Worm (Caenorhabditis elegans) whole organism, young adult: ENCODE measurements around the gene F01F1.2.

Experiments
- B0261.1 ChIP-seq: sonication (generic microtip); optimal IDR thresholded peaks from 2 replicates; lab custom pipeline; 2016; ENCODE audit warnings: mild to moderate bottlenecking, missing genetic modification characterization, moderate library complexity, missing compliant biosample characterization
- B0336.3 ChIP-seq: fragments of 200-800 bp; sonication (Bioruptor generic); IDR thresholded peaks from 2 replicates; pipeline ENCODE4 v1.3.6; 2022; ENCODE audit warnings: missing genetic modification characterization, missing compliant biosample characterization
- C06A6.2 ChIP-seq: fragments of 200-800 bp; sonication (Bioruptor generic); conservative IDR thresholded peaks from 2 replicates; pipeline ENCODE4 v1.3.6; 2022; ENCODE audit warnings: missing genetic modification characterization, missing compliant biosample characterization
- C17E4.6 ChIP-seq: fragments of 200-800 bp; sonication (Bioruptor generic); IDR thresholded peaks from 2 replicates; pipeline ENCODE4 v1.3.6; 2022; ENCODE audit warnings: missing genetic modification reagents, missing genetic modification characterization, missing compliant biosample characterization
- F10E7.11 ChIP-seq: sonication (generic microtip); optimal IDR thresholded peaks from 2 replicates; lab custom pipeline; 2017; ENCODE audit warnings: mild to moderate bottlenecking, missing genetic modification characterization, moderate library complexity, missing compliant biosample characterization
- F33H1.4 ChIP-seq: fragments of 200-800 bp; sonication (Bioruptor generic); IDR thresholded peaks from 2 replicates; pipeline ENCODE4 v1.3.6; 2022; ENCODE audit warnings: missing genetic modification reagents, missing genetic modification characterization, missing compliant biosample characterization
- F37B4.10 ChIP-seq: fragments of 200-800 bp; sonication (Bioruptor generic); IDR thresholded peaks from 2 replicates; pipeline ENCODE4 v1.3.6; 2022; ENCODE audit warnings: missing genetic modification characterization, missing compliant biosample characterization
- F39B2.1 ChIP-seq: fragments of 200-800 bp; sonication (Bioruptor generic); IDR thresholded peaks from 2 replicates; pipeline ENCODE4 v1.3.6; 2022; ENCODE audit warnings: missing genetic modification reagents, missing genetic modification characterization, missing compliant biosample characterization
- F49E8.2 ChIP-seq: sonication (generic microtip); optimal IDR thresholded peaks from 3 replicates; lab custom pipeline; 2017; ENCODE audit warnings: missing genetic modification characterization, mild to moderate bottlenecking, missing compliant biosample characterization, antibody characterized with exemption, moderate library complexity; ENCODE audit not compliant: insufficient read depth
- F52B5.7 ChIP-seq: sonication (generic microtip); optimal IDR thresholded peaks from 2 replicates; lab custom pipeline; 2016; ENCODE audit warnings: mild to moderate bottlenecking, missing genetic modification characterization, missing compliant biosample characterization
- F57A8.1 ChIP-seq: fragments of 200-800 bp; sonication (Bioruptor generic); optimal IDR thresholded peaks from 2 replicates; lab custom pipeline; 2018; ENCODE audit warnings: mild to moderate bottlenecking, missing genetic modification characterization, moderate library complexity, missing compliant biosample characterization
- F57C9.4 ChIP-seq: sonication (generic microtip); optimal IDR thresholded peaks from 2 replicates; lab custom pipeline; 2017; ENCODE audit warnings: mild to moderate bottlenecking, missing genetic modification characterization, missing compliant biosample characterization
- T07F8.4 ChIP-seq: sonication (generic microtip); optimal IDR thresholded peaks from 2 replicates; lab custom pipeline; 2016; ENCODE audit warnings: mild to moderate bottlenecking, missing genetic modification characterization, moderate library complexity, missing compliant biosample characterization
- Y53G8AR.9 ChIP-seq: fragments of 200-800 bp; sonication (Bioruptor generic); conservative IDR thresholded peaks from 2 replicates; pipeline ENCODE4 v1.3.6; 2022; ENCODE audit warnings: missing genetic modification reagents, missing genetic modification characterization, missing compliant biosample characterization
- ZK185.1 ChIP-seq: sonication (generic microtip); optimal IDR thresholded peaks from 2 replicates; lab custom pipeline; 2016; ENCODE audit warnings: mild to moderate bottlenecking, missing genetic modification characterization, missing compliant biosample characterization; ENCODE audit not compliant: poor library complexity, severe bottlenecking
- aptf-2 ChIP-seq: fragments of 200-800 bp; sonication (Bioruptor generic); conservative IDR thresholded peaks from 2 replicates; pipeline ENCODE4 v1.3.6; 2022; ENCODE audit warnings: missing genetic modification reagents, missing genetic modification characterization, missing compliant biosample characterization
- aptf-3 ChIP-seq: fragments of 200-800 bp; sonication (Bioruptor generic); IDR thresholded peaks from 2 replicates; pipeline ENCODE4 v1.3.6; 2022; ENCODE audit warnings: missing genetic modification characterization, missing compliant biosample characterization
- atf-7 ChIP-seq: sonication (generic microtip); optimal IDR thresholded peaks from 2 replicates; lab custom pipeline; 2017; ENCODE audit warnings: mild to moderate bottlenecking, missing genetic modification characterization, missing compliant biosample characterization
- attf-6 ChIP-seq: fragments of 200-800 bp; sonication (Bioruptor generic); IDR thresholded peaks from 2 replicates; pipeline ENCODE4 v1.3.6; 2022; ENCODE audit warnings: missing genetic modification reagents, missing genetic modification characterization, missing compliant biosample characterization
- ceh-40 ChIP-seq: fragments of 200-800 bp; sonication (Bioruptor generic); IDR thresholded peaks from 2 replicates; pipeline ENCODE4 v1.3.6; 2022; ENCODE audit warnings: missing genetic modification characterization, missing compliant biosample characterization
- ceh-91 ChIP-seq: fragments of 200-800 bp; sonication (Bioruptor generic); IDR thresholded peaks from 2 replicates; pipeline ENCODE4 v1.3.6; 2022; ENCODE audit warnings: missing genetic modification reagents, missing genetic modification characterization, missing compliant biosample characterization
- die-1 ChIP-seq: sonication (generic microtip); optimal IDR thresholded peaks from 2 replicates; lab custom pipeline; 2016; ENCODE audit warnings: missing genotype, mild to moderate bottlenecking, missing genetic modification characterization, missing compliant biosample characterization
- dox-1 ChIP-seq: fragments of 200-800 bp; sonication (Bioruptor generic); IDR thresholded peaks from 2 replicates; pipeline ENCODE4 v1.3.6; 2022; ENCODE audit warnings: missing genetic modification reagents, missing genetic modification characterization, missing compliant biosample characterization
- dpl-1 ChIP-seq: fragments of 150-350 bp; optimal IDR thresholded peaks from 2 replicates; lab custom pipeline; 2014; ENCODE audit warnings: missing biosample characterization, missing genetic modification reagents, missing genetic modification characterization
- ekl-4 ChIP-seq: fragments of 200-800 bp; sonication (Bioruptor generic); IDR thresholded peaks from 2 replicates; pipeline ENCODE4 v1.3.6; 2022; ENCODE audit warnings: missing genetic modification reagents, missing genetic modification characterization, missing compliant biosample characterization
- him-1 ChIP-seq: sonication (generic microtip); optimal IDR thresholded peaks from 2 replicates; lab custom pipeline; 2016; ENCODE audit warnings: missing genotype, missing genetic modification reagents, missing genetic modification characterization, missing compliant biosample characterization
- hlh-12 ChIP-seq: sonication (generic microtip); optimal IDR thresholded peaks from 2 replicates; lab custom pipeline; 2016; ENCODE audit warnings: missing genetic modification characterization, missing compliant biosample characterization
- lin-26 ChIP-seq: fragments of 200-800 bp; sonication (Bioruptor generic); IDR thresholded peaks from 2 replicates; pipeline ENCODE4 v1.3.6; 2022; ENCODE audit warnings: missing genetic modification reagents, missing genetic modification characterization, missing compliant biosample characterization
- lir-1 ChIP-seq: fragments of 200-800 bp; sonication (Bioruptor generic); conservative IDR thresholded peaks from 2 replicates; pipeline ENCODE4 v1.3.6; 2022; ENCODE audit warnings: missing genetic modification reagents, missing genetic modification characterization, missing compliant biosample characterization
- madf-10 ChIP-seq: sonication (generic microtip); optimal IDR thresholded peaks from 2 replicates; lab custom pipeline; 2016; ENCODE audit warnings: mild to moderate bottlenecking, missing genetic modification characterization, missing compliant biosample characterization
- madf-6 ChIP-seq: fragments of 200-800 bp; sonication (Bioruptor generic); IDR thresholded peaks from 2 replicates; pipeline ENCODE4 v1.3.6; 2022; ENCODE audit warnings: missing genetic modification reagents, missing genetic modification characterization, missing compliant biosample characterization
- mes-4 ChIP-seq: sonication (generic microtip); optimal IDR thresholded peaks from 2 replicates; lab custom pipeline; 2016; ENCODE audit warnings: missing genotype, missing genetic modification characterization, missing compliant biosample characterization
- nfya-2 ChIP-seq: fragments of 200-800 bp; sonication (Bioruptor generic); IDR thresholded peaks from 2 replicates; pipeline ENCODE4 v1.3.6; 2022; ENCODE audit warnings: missing genetic modification reagents, missing genetic modification characterization, missing compliant biosample characterization
- nhr-120 ChIP-seq: fragments of 200-800 bp; sonication (Bioruptor generic); IDR thresholded peaks from 2 replicates; pipeline ENCODE4 v1.3.6; 2022; ENCODE audit warnings: missing genetic modification characterization, missing compliant biosample characterization
- nhr-179 ChIP-seq: sonication (generic microtip); optimal IDR thresholded peaks from 2 replicates; lab custom pipeline; 2016; ENCODE audit warnings: mild to moderate bottlenecking, missing genetic modification characterization, missing compliant biosample characterization
- pbrm-1 ChIP-seq: fragments of 200-800 bp; sonication (Bioruptor generic); IDR thresholded peaks from 2 replicates; pipeline ENCODE4 v1.3.6; 2022; ENCODE audit warnings: missing genetic modification reagents, missing genetic modification characterization, missing compliant biosample characterization
- pha-4 ChIP-seq: fragments of 150-350 bp; sonication (generic microtip); optimal IDR thresholded peaks from 2 replicates; lab custom pipeline; 2014; ENCODE audit warnings: missing biosample characterization, missing genetic modification reagents, missing genetic modification characterization
- snpc-4 ChIP-seq, 5 experiments: fragments of 150-350 bp in 1 of 5; sonication (generic microtip) in 4 of 5; optimal IDR thresholded peaks; 2 replicates each; lab custom pipeline; 2014 to 2018; ENCODE audit warnings: missing genetic modification characterization in 5 of 5, missing biosample characterization in 3 of 5, antibody characterized with exemption in 2 of 5, mild to moderate bottlenecking in 2 of 5, missing compliant biosample characterization in 2 of 5, missing genotype in 2 of 5, moderate library complexity in 2 of 5, missing genetic modification reagents in 1 of 5
- tbx-9 ChIP-seq: sonication (generic microtip); optimal IDR thresholded peaks from 2 replicates; lab custom pipeline; 2016; ENCODE audit warnings: borderline replicate concordance, missing genetic modification characterization, inconsistent platforms, missing compliant biosample characterization
- unc-62 ChIP-seq: fragments of 150-350 bp; optimal IDR thresholded peaks from 2 replicates; lab custom pipeline; 2014; ENCODE audit warnings: missing biosample characterization, missing genetic modification reagents, missing genetic modification characterization
- zfh-2 ChIP-seq: fragments of 200-800 bp; sonication (Bioruptor generic); conservative IDR thresholded peaks from 2 replicates; pipeline ENCODE4 v1.3.6; 2022; ENCODE audit warnings: missing genetic modification reagents, missing genetic modification characterization, missing compliant biosample characterization
- ztf-25 ChIP-seq: fragments of 200-800 bp; sonication (Bioruptor generic); IDR thresholded peaks from 2 replicates; pipeline ENCODE4 v1.3.6; 2022; ENCODE audit warnings: missing genetic modification reagents, missing genetic modification characterization, missing compliant biosample characterization
- ztf-26 ChIP-seq: sonication (generic microtip); optimal IDR thresholded peaks from 2 replicates; lab custom pipeline; 2017; ENCODE audit warnings: missing genetic modification characterization, missing compliant biosample characterization
- ztf-28 ChIP-seq: fragments of 200-800 bp; sonication (Bioruptor generic); IDR thresholded peaks from 2 replicates; pipeline ENCODE4 v1.3.6; 2022; ENCODE audit warnings: missing genetic modification reagents, missing genetic modification characterization, missing compliant biosample characterization
- ztf-6 ChIP-seq: fragments of 200-800 bp; sonication (Bioruptor generic); IDR thresholded peaks from 2 replicates; pipeline ENCODE4 v1.3.6; 2022; ENCODE audit warnings: missing genetic modification reagents, missing genetic modification characterization, missing compliant biosample characterization

F01F1.2 gene

ce11 chrIII:5868401-5868800 is 10.0 kb upstream of the F01F1.2 start, which contains the start of gene eng-1 (continued):
- TF ChIP-seq T07F8.4 (tag; lab: Kevin White, UChicago) = no peak
- no peak for TF ChIP-seq B0336.3 (GFP tag; lab: Robert Waterston, UW)
- TF ChIP-seq F49E8.2 (tag; lab: Kevin White, UChicago) = no peak
- TF ChIP-seq, all 124 proteins: peak for 0

DNA sequence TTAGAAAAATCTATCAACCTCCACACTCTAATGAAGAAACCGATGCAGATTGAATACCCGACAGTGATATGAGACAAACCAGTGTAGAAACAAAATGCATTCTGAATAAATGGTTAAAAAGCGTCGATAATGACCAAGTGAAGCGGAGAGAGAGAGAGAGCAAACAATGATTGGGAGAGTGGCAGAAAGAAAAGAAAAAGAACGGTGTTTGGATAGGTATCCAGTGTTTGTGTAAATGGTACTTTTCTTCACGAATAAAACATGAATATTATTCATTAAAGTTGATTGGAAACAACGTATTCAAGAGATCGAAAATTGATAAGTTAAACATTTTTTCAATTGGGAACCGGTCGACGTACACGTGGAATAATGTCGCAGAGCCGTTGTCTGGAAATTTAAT is 8.9 kb upstream of the F01F1.2 start, which contains the start of gene F01F1.15:
TSS of gene F01F1.15 (minus strand) at position 101 of the 400 bp plus-strand sequence.
- no peak for TF ChIP-seq F57C9.4 (tag; lab: Kevin White, UChicago)
- no peak for TF ChIP-seq him-1
- TF ChIP-seq B0261.1 (tag; lab: Kevin White, UChicago) = no peak
- TF ChIP-seq ztf-26 = no peak

ce11 chrIII:5871760-5872159 is 6.6 kb upstream of the F01F1.2 start, which contains the start of the genes F01F1.11 and F01F1.3:
Gene F01F1.11 (minus strand): TSS chrIII:5871877.
Gene F01F1.3 (plus strand): TSS chrIII:5871938.
- TF ChIP-seq atf-7 (tag; lab: Kevin White, UChicago) = no peak
- 0 out of 2 replicates have a peak, but pooled peaks have one; percentile 15 for TF ChIP-seq B0336.3 (GFP tag; lab: Robert Waterston, UW)
- TF ChIP-seq ceh-91 (GFP tag; lab: Robert Waterston, UW) = peak; percentile 50; the same call in 1 of the 2 replicates
- peak; percentile 63 for TF ChIP-seq F33H1.4
- TF ChIP-seq F57C9.4 (tag; lab: Kevin White, UChicago) = no peak
- TF ChIP-seq ZK185.1 = peak; percentile 78
- TF ChIP-seq nhr-179 (tag; lab: Kevin White, UChicago) = no peak
- no peak for TF ChIP-seq F52B5.7 (tag; lab: Kevin White, UChicago)
- peak; percentile 72; the same call in 1 of the 2 replicates for TF ChIP-seq ztf-28 (GFP tag; lab: Robert Waterston, UW)
- no peak for TF ChIP-seq nhr-120
- peak; percentile 64; the same call in 1 of the 2 replicates for TF ChIP-seq dox-1 (GFP tag; lab: Robert Waterston, UW)
- TF ChIP-seq dpl-1 = peak; percentile 81
- peak; percentile 45; the same call in 1 of the 2 replicates for TF ChIP-seq ekl-4 (GFP tag; lab: Robert Waterston, UW)
- no peak for TF ChIP-seq ztf-6
- no peak for TF ChIP-seq Y53G8AR.9
- peak; percentile 57; the same call in 1 of the 2 replicates for TF ChIP-seq pbrm-1
- TF ChIP-seq ceh-40 = no peak
- TF ChIP-seq aptf-3 (GFP tag; lab: Robert Waterston, UW) = no peak
- TF ChIP-seq pha-4 = no peak
- TF ChIP-seq F39B2.1 (GFP tag; lab: Robert Waterston, UW) = no peak
- TF ChIP-seq mes-4 (tag; lab: Kevin White, UChicago) = no peak
- TF ChIP-seq unc-62 (GFP tag; lab: Kevin White, UChicago) = no peak
- TF ChIP-seq F10E7.11 (tag; lab: Kevin White, UChicago) = no peak
- no peak for TF ChIP-seq lin-26
- no peak for TF ChIP-seq zfh-2 (GFP tag; lab: Robert Waterston, UW)
- TF ChIP-seq F37B4.10 = no peak
- TF ChIP-seq attf-6 (GFP tag; lab: Robert Waterston, UW) = no peak
- TF ChIP-seq madf-6 (GFP tag; lab: Robert Waterston, UW) = peak; percentile 80
- TF ChIP-seq die-1 = no peak
- no peak for TF ChIP-seq tbx-9
- peak; percentile 40 for TF ChIP-seq madf-10
- 0 out of 2 replicates have a peak, but pooled peaks have one; percentile 52 for TF ChIP-seq aptf-2
- TF ChIP-seq C17E4.6 = 0 out of 2 replicates have a peak, but pooled peaks have one; percentile 28
- TF ChIP-seq ztf-25 = no peak
- TF ChIP-seq F57A8.1 (GFP tag; lab: Kevin White, UChicago) = no peak
- TF ChIP-seq hlh-12 (tag; lab: Kevin White, UChicago) = no peak
- no peak for TF ChIP-seq lir-1 (GFP tag; lab: Robert Waterston, UW)
- TF ChIP-seq nfya-2 (GFP tag; lab: Robert Waterston, UW) = no peak
- no peak for TF ChIP-seq C06A6.2 (GFP tag; lab: Robert Waterston, UW)
- no peak for TF ChIP-seq snpc-4 (GFP tag; optimal IDR thresholded peaks at IDR 0.05; lab: Kevin White, UChicago)
- TF ChIP-seq snpc-4 (tag; optimal IDR thresholded peaks at IDR 0.05; lab: Kevin White, UChicago) = peak in 2 of 4 experiments; percentile 13 to 17
